Fruit fly (Drosophila melanogaster) whole organism, adult: ENCODE measurements around the gene CG18558.

ENCODE experiments used
- CG12768 ChIP-seq: fragments of 200-800 bp; sonication (Bioruptor generic); optimal IDR thresholded peaks from 2 replicates; lab custom pipeline; 2017; ENCODE audit warnings: missing biosample characterization, missing genetic modification characterization, mild to moderate bottlenecking, moderate library complexity, missing genetic modification reagents
- CG14711 ChIP-seq: fragments of 200-800 bp; sonication (Bioruptor generic); optimal IDR thresholded peaks from 2 replicates; lab custom pipeline; 2018; ENCODE audit warnings: missing biosample characterization, mild to moderate bottlenecking, missing genetic modification characterization, moderate library complexity
- CG1620 ChIP-seq: fragments of 200-800 bp; sonication (Bioruptor generic); optimal IDR thresholded peaks from 2 replicates; lab custom pipeline; 2016; ENCODE audit warnings: missing biosample characterization, missing genetic modification characterization
- CG7101 ChIP-seq: fragments of 200-800 bp; sonication (Bioruptor generic); optimal IDR thresholded peaks from 2 replicates; lab custom pipeline; 2018; ENCODE audit warnings: missing biosample characterization, mild to moderate bottlenecking, missing genetic modification characterization, moderate library complexity
- Clk ChIP-seq: fragments of 200-800 bp; sonication (Bioruptor generic); optimal IDR thresholded peaks from 2 replicates; lab custom pipeline; 2017; ENCODE audit warnings: missing biosample characterization, missing genetic modification characterization
- Crg-1 ChIP-seq: fragments of 200-800 bp; sonication (Bioruptor generic); optimal IDR thresholded peaks from 2 replicates; lab custom pipeline; 2016; ENCODE audit warnings: missing biosample characterization, missing genetic modification characterization
- bab1 ChIP-seq: fragments of 200-800 bp; sonication (Bioruptor generic); optimal IDR thresholded peaks from 3 replicates; lab custom pipeline; 2019; ENCODE audit warnings: missing biosample characterization, mild to moderate bottlenecking, missing genetic modification characterization, moderate library complexity
- cic ChIP-seq: fragments of 200-800 bp; sonication (Bioruptor generic); optimal IDR thresholded peaks from 2 replicates; lab custom pipeline; 2017; ENCODE audit warnings: missing biosample characterization, mild to moderate bottlenecking, missing genetic modification characterization, moderate library complexity
- cnc ChIP-seq, 2 experiments: fragments of >200 bp; optimal IDR thresholded peaks; 2 replicates each; lab custom pipeline; 2017
- kay ChIP-seq: fragments of 200-800 bp; sonication (Bioruptor generic); peaks from one replicate; lab custom pipeline; 2016; ENCODE audit warnings: missing biosample characterization, missing genetic modification characterization, borderline replicate concordance
- ovo ChIP-seq: fragments of 200-800 bp; sonication (Bioruptor generic); optimal IDR thresholded peaks from 2 replicates; lab custom pipeline; 2016; ENCODE audit warnings: missing biosample characterization, missing genetic modification characterization
- pad ChIP-seq: fragments of 200-800 bp; sonication (Bioruptor generic); optimal IDR thresholded peaks from 3 replicates; lab custom pipeline; 2017; ENCODE audit warnings: missing biosample characterization, missing genetic modification characterization, mild to moderate bottlenecking, moderate library complexity, missing genetic modification reagents

dm6 chr2L:2891200-2891599 lies 46.9 kb upstream of the CG18558 start:
- no peak for TF ChIP-seq kay
- TF ChIP-seq CG12768 (GFP tag; lab: Kevin White, UChicago) = no peak
- TF ChIP-seq CG1620 (GFP tag; lab: Kevin White, UChicago) = no peak
- no peak for TF ChIP-seq cnc (optimal IDR thresholded peaks at IDR 0.05; lab: Kevin White, UChicago)
- no peak for TF ChIP-seq ovo
- no peak for TF ChIP-seq Clk (GFP tag; lab: Kevin White, UChicago)
- TF ChIP-seq cic (GFP tag; lab: Kevin White, UChicago) = no peak
- no peak for TF ChIP-seq Crg-1
- TF ChIP-seq CG7101 (tag; lab: Kevin White, UChicago) = no peak
- TF ChIP-seq pad (GFP tag; lab: Kevin White, UChicago) = no peak
- no peak for TF ChIP-seq bab1
- no peak for TF ChIP-seq CG14711 (tag; lab: Kevin White, UChicago)
